Fruit fly (Drosophila melanogaster) whole organism, embryonic: Measurements from ENCODE around the gene Cks85A.
A peak's percentile ranks its signal among the peaks of the same experiment; 100 is the strongest.

Experiments used
- Abd-B ChIP-seq: fragments of 200-800 bp; sonication (Bioruptor generic); optimal IDR thresholded peaks from 2 replicates; lab custom pipeline; 2018; ENCODE audit warnings: missing biosample characterization, mild to moderate bottlenecking, missing genetic modification characterization, moderate library complexity
- CG10274 ChIP-seq: fragments of 200-800 bp; sonication (Bioruptor generic); optimal IDR thresholded peaks from 3 replicates; lab custom pipeline; 2017; ENCODE audit warnings: missing biosample characterization, mild to moderate bottlenecking, missing genetic modification characterization
- CG10959 ChIP-seq: fragments of 200-800 bp; sonication (Bioruptor generic); IDR thresholded peaks from 2 replicates; pipeline ENCODE4 v1.3.6; 2022; ENCODE audit warnings: missing biosample characterization, missing genetic modification characterization
- CG11085 ChIP-seq: fragments of 200-800 bp; sonication (Bioruptor generic); IDR thresholded peaks from 2 replicates; pipeline ENCODE4 v1.3.6; 2022; ENCODE audit warnings: missing biosample characterization, missing genetic modification characterization
- CG11723 ChIP-seq: fragments of 200-800 bp; sonication (Bioruptor generic); optimal IDR thresholded peaks from 2 replicates; lab custom pipeline; 2017; ENCODE audit warnings: missing biosample characterization, mild to moderate bottlenecking, missing genetic modification characterization
- CG15479 ChIP-seq: fragments of 200-800 bp; sonication (Bioruptor generic); optimal IDR thresholded peaks from 3 replicates; lab custom pipeline; 2019; ENCODE audit warnings: missing biosample characterization, mild to moderate bottlenecking, missing genetic modification characterization, moderate library complexity
- CG16815 ChIP-seq: fragments of 200-800 bp; sonication (Bioruptor generic); optimal IDR thresholded peaks from 3 replicates; lab custom pipeline; 2017; ENCODE audit warnings: missing biosample characterization, mild to moderate bottlenecking, missing genetic modification characterization
- CG17186 ChIP-seq: fragments of 200-800 bp; sonication (Bioruptor generic); optimal IDR thresholded peaks from 3 replicates; lab custom pipeline; 2017; ENCODE audit warnings: missing biosample characterization, missing genetic modification reagents, missing genetic modification characterization
- CG17328 ChIP-seq: fragments of 200-800 bp; sonication (Bioruptor generic); IDR thresholded peaks from 2 replicates; pipeline ENCODE4 v1.3.6; 2022; ENCODE audit warnings: missing biosample characterization, missing genetic modification characterization
- CG17359 ChIP-seq: fragments of 200-800 bp; sonication (Bioruptor generic); optimal IDR thresholded peaks from 3 replicates; lab custom pipeline; 2018; ENCODE audit warnings: missing biosample characterization, mild to moderate bottlenecking, missing genetic modification characterization, moderate library complexity
- CG17912 ChIP-seq: fragments of 200-800 bp; sonication (Bioruptor generic); optimal IDR thresholded peaks from 2 replicates; lab custom pipeline; 2018; ENCODE audit warnings: missing biosample characterization, mild to moderate bottlenecking, missing genetic modification characterization
- CG18262 ChIP-seq: fragments of 200-800 bp; optimal IDR thresholded peaks from 3 replicates; lab custom pipeline; 2019; ENCODE audit warnings: missing biosample characterization, mild to moderate bottlenecking, missing genetic modification characterization, moderate library complexity
- CG18476 ChIP-seq: fragments of 200-800 bp; sonication (Bioruptor generic); optimal IDR thresholded peaks from 2 replicates; lab custom pipeline; 2016; ENCODE audit warnings: missing biosample characterization, mild to moderate bottlenecking, missing genetic modification characterization
- CG18764 ChIP-seq: fragments of 200-800 bp; sonication (Bioruptor generic); optimal IDR thresholded peaks from 3 replicates; lab custom pipeline; 2016; ENCODE audit warnings: missing biosample characterization, missing genetic modification characterization
- CG30431 ChIP-seq: fragments of 200-800 bp; sonication (Bioruptor generic); optimal IDR thresholded peaks from 2 replicates; lab custom pipeline; 2017; ENCODE audit warnings: missing biosample characterization, missing genetic modification characterization
- CG32532 ChIP-seq: fragments of 200-800 bp; sonication (Bioruptor generic); IDR thresholded peaks from 2 replicates; pipeline ENCODE4 v1.3.6; 2022; ENCODE audit warnings: missing biosample characterization, missing genetic modification characterization
- CG4424 ChIP-seq: fragments of 200-800 bp; sonication (Bioruptor generic); optimal IDR thresholded peaks from 3 replicates; lab custom pipeline; 2016; ENCODE audit warnings: missing biosample characterization, missing genetic modification characterization
- CG4617 ChIP-seq: fragments of 200-800 bp; sonication (Bioruptor generic); optimal IDR thresholded peaks from 3 replicates; lab custom pipeline; 2016; ENCODE audit warnings: missing biosample characterization, missing genetic modification characterization, borderline replicate concordance
- CG4854 ChIP-seq: fragments of 200-800 bp; sonication (Bioruptor generic); optimal IDR thresholded peaks from 2 replicates; lab custom pipeline; 2016; ENCODE audit warnings: missing biosample characterization, missing genetic modification characterization, inconsistent platforms
- CG6254 ChIP-seq: fragments of 200-800 bp; sonication (Bioruptor generic); optimal IDR thresholded peaks from 3 replicates; lab custom pipeline; 2017; ENCODE audit warnings: mild to moderate bottlenecking, missing biosample characterization, missing genetic modification reagents, missing genetic modification characterization
- CG6654 ChIP-seq: fragments of 200-800 bp; sonication (Bioruptor generic); optimal IDR thresholded peaks from 2 replicates; lab custom pipeline; 2017; ENCODE audit warnings: missing biosample characterization, mild to moderate bottlenecking, missing genetic modification characterization
- CG6791 ChIP-seq: fragments of 200-800 bp; sonication (Bioruptor generic); IDR thresholded peaks from 3 replicates; pipeline ENCODE4 v1.3.6; 2022; ENCODE audit warnings: missing biosample characterization, missing genetic modification characterization; ENCODE audit not compliant: partially characterized antibody
- CG8944 ChIP-seq: fragments of 200-800 bp; sonication (Bioruptor generic); optimal IDR thresholded peaks from 3 replicates; lab custom pipeline; 2016; ENCODE audit warnings: missing biosample characterization, missing genetic modification characterization
- CTCF ChIP-seq: fragments of 200-800 bp; sonication (Bioruptor generic); optimal IDR thresholded peaks from 2 replicates; lab custom pipeline; 2017; ENCODE audit warnings: missing biosample characterization, mild to moderate bottlenecking, missing genetic modification characterization, moderate library complexity
- Camta ChIP-seq: fragments of 200-800 bp; sonication (Bioruptor generic); optimal IDR thresholded peaks from 2 replicates; lab custom pipeline; 2016; ENCODE audit warnings: missing biosample characterization, missing genetic modification characterization
- Doc2 ChIP-seq: fragments of 200-800 bp; sonication (Bioruptor generic); IDR thresholded peaks from 2 replicates; pipeline ENCODE4 v1.3.6; 2022; ENCODE audit warnings: missing biosample characterization, missing genetic modification characterization
- ERR ChIP-seq: fragments of 200-800 bp; sonication (Bioruptor generic); optimal IDR thresholded peaks from 2 replicates; lab custom pipeline; 2016; ENCODE audit warnings: missing biosample characterization, missing genetic modification characterization
- Eip74EF ChIP-seq, 2 experiments: fragments of 200-800 bp in 1 of 2; fragments of >200 bp in 1 of 2; sonication (Bioruptor generic) in 1 of 2; optimal IDR thresholded peaks; 2 replicates each; lab custom pipeline; 2017 to 2019; ENCODE audit warnings: missing biosample characterization in 2 of 2, missing genetic modification characterization in 2 of 2, mild to moderate bottlenecking in 1 of 2, moderate library complexity in 1 of 2
- HHEX ChIP-seq: fragments of 200-800 bp; sonication (Bioruptor generic); optimal IDR thresholded peaks from 3 replicates; lab custom pipeline; 2017; ENCODE audit warnings: missing biosample characterization, mild to moderate bottlenecking, missing genetic modification characterization, missing genetic modification reagents
- Hr39 ChIP-seq: fragments of >200 bp; optimal IDR thresholded peaks from 2 replicates; lab custom pipeline; 2017
- Hr51 ChIP-seq, 2 experiments: fragments of 200-800 bp; sonication (Bioruptor generic); optimal IDR thresholded peaks; 2 replicates in 1 of 2; 3 replicates in 1 of 2; lab custom pipeline; 2016 to 2018; ENCODE audit warnings: missing biosample characterization in 2 of 2, missing genetic modification characterization in 2 of 2, mild to moderate bottlenecking in 1 of 2, moderate library complexity in 1 of 2
- Lim3 ChIP-seq: fragments of 200-800 bp; sonication (Bioruptor generic); IDR thresholded peaks from 2 replicates; pipeline ENCODE4 v1.3.6; 2022; ENCODE audit warnings: missing biosample characterization, missing genetic modification characterization
- Pdp1 ChIP-seq, 2 experiments: fragments of 200-800 bp; sonication (Bioruptor generic); optimal IDR thresholded peaks; 3 replicates each; lab custom pipeline; 2016; ENCODE audit warnings: missing biosample characterization in 2 of 2, missing genetic modification characterization in 2 of 2, mild to moderate bottlenecking in 1 of 2, moderate library complexity in 1 of 2
- Scr ChIP-seq: fragments of 200-800 bp; sonication (Bioruptor generic); IDR thresholded peaks from 2 replicates; pipeline ENCODE4 v1.3.6; 2022; ENCODE audit warnings: missing biosample characterization, missing genetic modification characterization; ENCODE audit not compliant: partially characterized antibody
- Tbp ChIP-seq: fragments of >200 bp; optimal IDR thresholded peaks from 2 replicates; lab custom pipeline; 2018; ENCODE audit warnings: missing biosample characterization, missing genetic modification characterization
- az2 ChIP-seq: fragments of 200-800 bp; sonication (Bioruptor generic); optimal IDR thresholded peaks from 3 replicates; lab custom pipeline; 2016; ENCODE audit warnings: missing biosample characterization, missing genetic modification characterization
- bowl ChIP-seq: fragments of 200-800 bp; sonication (Bioruptor generic); IDR thresholded peaks from 2 replicates; pipeline ENCODE4 v1.3.6; 2022; ENCODE audit warnings: missing biosample characterization, missing genetic modification characterization
- crp ChIP-seq, 2 experiments: fragments of 200-800 bp; sonication (Bioruptor generic); optimal IDR thresholded peaks; 2 replicates in 1 of 2; 3 replicates in 1 of 2; lab custom pipeline; 2017; ENCODE audit warnings: missing biosample characterization in 2 of 2, missing genetic modification characterization in 2 of 2, mild to moderate bottlenecking in 1 of 2, moderate library complexity in 1 of 2
- ewg ChIP-seq: fragments of 200-800 bp; sonication (Bioruptor generic); optimal IDR thresholded peaks from 3 replicates; lab custom pipeline; 2017; ENCODE audit warnings: mild to moderate bottlenecking, missing biosample characterization, missing genetic modification reagents, missing genetic modification characterization
- gsb ChIP-seq: fragments of 200-800 bp; sonication (Bioruptor generic); IDR thresholded peaks from 2 replicates; pipeline ENCODE4 v1.3.6; 2022; ENCODE audit warnings: missing biosample characterization, missing genetic modification characterization
- h ChIP-seq: fragments of >200 bp; optimal IDR thresholded peaks from 2 replicates; lab custom pipeline; 2017
- jumu ChIP-seq: fragments of 200-800 bp; sonication (Bioruptor generic); optimal IDR thresholded peaks from 3 replicates; lab custom pipeline; 2016; ENCODE audit warnings: missing biosample characterization, missing genetic modification characterization
- luna ChIP-seq: fragments of 200-800 bp; sonication (Bioruptor generic); optimal IDR thresholded peaks from 2 replicates; lab custom pipeline; 2016; ENCODE audit warnings: missing biosample characterization, missing genetic modification characterization
- pan ChIP-seq, 4 experiments: fragments of >200 bp in 3 of 4; fragments of 200-800 bp in 1 of 4; sonication (Bioruptor generic) in 1 of 4; optimal IDR thresholded peaks in 3 of 4; IDR thresholded peaks in 1 of 4; 2 replicates each; pipeline versions ENCODE4 v1.3.6 to Lab custom; 2017 to 2022; ENCODE audit warnings: missing biosample characterization in 2 of 4, missing genetic modification characterization in 2 of 4, mixed read lengths in 1 of 4
- pb ChIP-seq: fragments of 200-800 bp; sonication (Bioruptor generic); optimal IDR thresholded peaks from 3 replicates; lab custom pipeline; 2016; ENCODE audit warnings: missing biosample characterization, missing genetic modification characterization
- scrt ChIP-seq: fragments of 200-800 bp; sonication (Bioruptor generic); optimal IDR thresholded peaks from 2 replicates; lab custom pipeline; 2018; ENCODE audit warnings: missing biosample characterization, mild to moderate bottlenecking, missing genetic modification characterization, moderate library complexity
- slbo ChIP-seq: fragments of 200-800 bp; sonication (Bioruptor generic); IDR thresholded peaks from 2 replicates; pipeline ENCODE4 v1.3.6; 2022; ENCODE audit warnings: missing biosample characterization, missing genetic modification characterization
- vnd ChIP-seq: fragments of 200-800 bp; sonication (Bioruptor generic); IDR thresholded peaks from 3 replicates; pipeline ENCODE4 v1.3.6; 2022; ENCODE audit warnings: missing biosample characterization, missing genetic modification characterization; ENCODE audit not compliant: partially characterized antibody
- wek ChIP-seq: fragments of 200-800 bp; sonication (Bioruptor generic); optimal IDR thresholded peaks from 3 replicates; lab custom pipeline; 2018; ENCODE audit warnings: missing biosample characterization, mild to moderate bottlenecking, missing genetic modification characterization, moderate library complexity

Cks85A gene

DNA sequence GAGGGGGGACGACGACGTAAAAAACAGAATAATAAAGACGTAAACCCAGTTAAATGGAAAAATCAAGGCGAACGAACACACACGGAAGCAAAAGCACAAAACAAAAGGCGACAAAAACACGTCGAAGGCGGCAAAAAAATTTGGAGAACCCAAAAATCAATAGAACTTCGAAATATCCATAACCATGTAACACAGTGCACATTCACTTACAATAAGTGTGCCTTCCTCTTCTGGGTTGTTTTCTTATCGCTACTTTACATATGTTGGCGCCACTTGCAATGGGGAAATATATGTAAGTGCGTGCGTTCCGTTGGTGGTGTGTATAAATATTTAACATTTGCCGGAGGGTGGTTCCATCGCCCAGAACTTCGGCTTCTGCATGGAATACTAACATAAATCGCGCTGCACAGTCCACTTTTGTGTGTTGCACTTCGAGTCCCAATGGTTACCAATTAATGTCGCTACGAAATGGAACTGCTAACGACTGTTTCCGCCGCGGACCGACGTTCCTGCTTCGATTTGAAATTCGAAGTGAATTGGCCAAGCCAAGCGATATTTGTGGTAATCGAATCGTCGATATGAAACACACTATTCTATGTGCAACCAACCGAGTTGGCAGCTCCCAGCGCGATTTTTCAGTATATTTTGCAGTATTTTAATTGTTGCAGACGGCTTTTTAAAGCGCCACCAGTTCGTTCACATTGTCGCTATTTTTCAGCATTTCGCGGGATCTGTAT is 29.0 kb upstream of the Cks85A start, which contains the start of the genes CG9801 and Nasp (continued):
- TF ChIP-seq CG16815 (GFP tag; lab: Kevin White, UChicago) = no peak
- peak; percentile 16 for TF ChIP-seq wek (GFP tag; lab: Kevin White, UChicago)
- no peak for TF ChIP-seq bowl (GFP tag; lab: Robert Waterston, UW)
- no peak for TF ChIP-seq Lim3 (GFP tag; lab: Robert Waterston, UW)
- peak; percentile 76 for TF ChIP-seq CG6791 (GFP tag; lab: Robert Waterston, UW)
- TF ChIP-seq CG17186 = peak; percentile 59
- TF ChIP-seq Scr (GFP tag; lab: Robert Waterston, UW) = peak; percentile 70
- TF ChIP-seq h (lab: Kevin White, UChicago) = no peak
- no peak for TF ChIP-seq CG30431 (GFP tag; lab: Kevin White, UChicago)
- no peak for TF ChIP-seq Hr39 (lab: Kevin White, UChicago)
- TF ChIP-seq CG17912 (GFP tag; lab: Kevin White, UChicago) = peak; percentile 35
- TF ChIP-seq Abd-B (GFP tag; lab: Kevin White, UChicago) = peak; percentile 36
- TF ChIP-seq slbo (GFP tag; lab: Robert Waterston, UW) = peak; percentile 31; the same call in 1 of the 2 replicates
- peak; percentile 62; the same call in 2 of the 3 replicates for TF ChIP-seq vnd
- TF ChIP-seq CG18476 (GFP tag; lab: Kevin White, UChicago) = peak; percentile 12
- TF ChIP-seq pan (optimal IDR thresholded peaks at IDR 0.05; lab: Kevin White, UChicago) = no peak
- TF ChIP-seq pan (GFP tag; optimal IDR thresholded peaks at IDR 0.05 in 1 of 2, IDR thresholded peaks at IDR 0.05 in 1 of 2) = peak in 1 of 2 experiments; percentile 35
- peak; percentile 67 for TF ChIP-seq CTCF (GFP tag; lab: Kevin White, UChicago)
- peak; percentile 10 for TF ChIP-seq CG8944 (GFP tag; lab: Kevin White, UChicago)
- no peak for TF ChIP-seq ewg (GFP tag; lab: Kevin White, UChicago)
- TF ChIP-seq CG6654 (GFP tag; lab: Kevin White, UChicago) = no peak
- TF ChIP-seq CG15479 (GFP tag; lab: Kevin White, UChicago) = no peak
- no peak for TF ChIP-seq CG11085
- TF ChIP-seq gsb (GFP tag; lab: Robert Waterston, UW) = no peak
- TF ChIP-seq CG18262 (tag; lab: Kevin White, UChicago) = no peak
- TF ChIP-seq HHEX (GFP tag; lab: Kevin White, UChicago) = no peak
- TF ChIP-seq CG17359 (tag; lab: Kevin White, UChicago) = peak; percentile 18
- no peak for TF ChIP-seq CG10274 (GFP tag; lab: Kevin White, UChicago)
- TF ChIP-seq az2 = no peak
- 0 out of 2 replicates have a peak, but pooled peaks have one; percentile 31 for TF ChIP-seq CG17328 (GFP tag; lab: Robert Waterston, UW)
- no peak for TF ChIP-seq Camta (GFP tag; lab: Kevin White, UChicago)
- no peak for TF ChIP-seq CG11723 (GFP tag; lab: Kevin White, UChicago)
- peak; percentile 47 for TF ChIP-seq CG4617 (GFP tag; lab: Kevin White, UChicago)
- peak in 1 of 2 experiments; percentile 18 for TF ChIP-seq Hr51 (GFP tag; optimal IDR thresholded peaks at IDR 0.05; lab: Kevin White, UChicago)
- no peak for TF ChIP-seq Tbp (GFP tag; lab: Kevin White, UChicago)
- TF ChIP-seq CG4854 (GFP tag; lab: Kevin White, UChicago) = no peak
- 0 out of 2 replicates have a peak, but pooled peaks have one; percentile 9 for TF ChIP-seq CG32532 (GFP tag; lab: Robert Waterston, UW)
- peak in 1 of 2 experiments; percentile 73 for TF ChIP-seq Eip74EF (GFP tag; optimal IDR thresholded peaks at IDR 0.05; lab: Kevin White, UChicago)
- TF ChIP-seq CG18764 (GFP tag; lab: Kevin White, UChicago) = no peak
- peak in 1 of 2 experiments; percentile 16 for TF ChIP-seq crp (GFP tag; optimal IDR thresholded peaks at IDR 0.05; lab: Kevin White, UChicago)
- no peak for TF ChIP-seq scrt (GFP tag; lab: Kevin White, UChicago)
- TF ChIP-seq pb (GFP tag; lab: Kevin White, UChicago) = peak; percentile 39
- peak; percentile 46 for TF ChIP-seq jumu (GFP tag; lab: Kevin White, UChicago)
- TF ChIP-seq CG4424 (GFP tag; lab: Kevin White, UChicago) = peak; percentile 31
- no peak for TF ChIP-seq Doc2 (GFP tag; lab: Robert Waterston, UW)
- no peak for TF ChIP-seq CG10959
- TF ChIP-seq CG6254 (GFP tag; lab: Kevin White, UChicago) = peak; percentile 21
- no peak for TF ChIP-seq luna (GFP tag; lab: Kevin White, UChicago)
- peak; percentile 7 for TF ChIP-seq ERR (GFP tag; lab: Kevin White, UChicago)
- TF ChIP-seq Pdp1 (GFP tag; optimal IDR thresholded peaks at IDR 0.05; lab: Kevin White, UChicago) = peak in 1 of 2 experiments; percentile 29
